Worm (Caenorhabditis elegans): Measurements from ENCODE around the gene C09G9.5.

C09G9.5 gene

ce11 chrIV:8881181-8881580, 5.1 kb upstream of the C09G9.5 start, which contains the start of gene C09G9.8:
Gene C09G9.8, plus strand, starts transcription at chrIV:8881481.
- TF ChIP-seq pha-4 (tag; optimal IDR thresholded peaks at IDR 0.05), result no peak
- no peak for TF ChIP-seq unc-120 (tag; optimal IDR thresholded peaks at IDR 0.05; ENCODE audit: poor library complexity, severe bottlenecking)
- no peak for TF ChIP-seq ceh-39 (tag; optimal IDR thresholded peaks at IDR 0.05)
- TF ChIP-seq flh-1 (GFP tag; optimal IDR thresholded peaks at IDR 0.05), result no peak
- TF ChIP-seq ceh-43 (GFP tag; optimal IDR thresholded peaks at IDR 0.05), result no peak
- no peak for TF ChIP-seq cnd-1 (tag; optimal IDR thresholded peaks at IDR 0.05)
- no peak for TF ChIP-seq M03D4.4 (tag; optimal IDR thresholded peaks at IDR 0.05)
- no peak for TF ChIP-seq ces-1 (GFP tag; optimal IDR thresholded peaks at IDR 0.05)
- TF ChIP-seq snpc-4 (tag; optimal IDR thresholded peaks at IDR 0.05), result no peak
- TF ChIP-seq ztf-11 (tag; optimal IDR thresholded peaks at IDR 0.05), result no peak
- TF ChIP-seq ham-2 (GFP tag; optimal IDR thresholded peaks at IDR 0.05), result no peak
- no peak for TF ChIP-seq mep-1 (tag; optimal IDR thresholded peaks at IDR 0.05)

- TF ChIP-seq lsy-2 (tag; optimal IDR thresholded peaks at IDR 0.05), result no peak
- TF ChIP-seq cnd-1 (tag; optimal IDR thresholded peaks at IDR 0.05), result no peak
- TF ChIP-seq unc-62 (GFP tag; optimal IDR thresholded peaks at IDR 0.05), result no peak
- no peak for TF ChIP-seq zip-8 (tag; optimal IDR thresholded peaks at IDR 0.05)
- TF ChIP-seq ces-1 (GFP tag; optimal IDR thresholded peaks at IDR 0.05), result no peak
- no peak for TF ChIP-seq mep-1 (tag; optimal IDR thresholded peaks at IDR 0.05)
- TF ChIP-seq ztf-11 (tag; optimal IDR thresholded peaks at IDR 0.05), result no peak
- no peak for TF ChIP-seq mab-5 (tag; optimal IDR thresholded peaks at IDR 0.05)
- TF ChIP-seq elt-3 (tag; optimal IDR thresholded peaks at IDR 0.05), result no peak
- no peak for TF ChIP-seq ham-2 (GFP tag; optimal IDR thresholded peaks at IDR 0.05)
- TF ChIP-seq nhr-12 (tag; optimal IDR thresholded peaks at IDR 0.05), result no peak
- no peak for TF ChIP-seq nhr-76 (tag; optimal IDR thresholded peaks at IDR 0.05)
- no peak for TF ChIP-seq mls-2 (tag; optimal IDR thresholded peaks at IDR 0.05)
- no peak for TF ChIP-seq unc-120 (tag; optimal IDR thresholded peaks at IDR 0.05; ENCODE audit: poor library complexity, severe bottlenecking)
- TF ChIP-seq hlh-1 (tag; optimal IDR thresholded peaks at IDR 0.05), result no peak
Measured at ce11 chrIV:8888525-8889026, 2.2 kb downstream of the C09G9.5 start, which contains the start of gene oma-1. Gene oma-1, plus strand, starts transcription at chrIV:8888976.

ce11 chrIV:8891131-8891530, 4.8 kb downstream of the C09G9.5 start, which contains the start of gene spr-2:
Gene spr-2, plus strand, starts transcription at chrIV:8891462.
- TF ChIP-seq unc-39 (tag; optimal IDR thresholded peaks at IDR 0.05) (no peak), nhr-76 (tag; optimal IDR thresholded peaks at IDR 0.05) (no peak), bed-3 (GFP tag; optimal IDR thresholded peaks at IDR 0.05) (no peak), hlh-1 (tag; optimal IDR thresholded peaks at IDR 0.05) (no peak), tbx-8 (GFP tag; optimal IDR thresholded peaks at IDR 0.05) (no peak), lin-13 (tag; optimal IDR thresholded peaks at IDR 0.05) (peak; percentile 5), mep-1 (tag; optimal IDR thresholded peaks at IDR 0.05) (peak; percentile 59), elt-1 (tag; optimal IDR thresholded peaks at IDR 0.05; ENCODE audit: borderline replicate concordance, insufficient read depth) (no peak), ham-2 (GFP tag; optimal IDR thresholded peaks at IDR 0.05) (peak; percentile 38), sem-2 (GFP tag; optimal IDR thresholded peaks at IDR 0.05) (no peak), drap-1 (GFP tag; optimal IDR thresholded peaks at IDR 0.05) (no peak), sptf-1 (tag; optimal IDR thresholded peaks at IDR 0.05) (no peak), ztf-11 (tag; optimal IDR thresholded peaks at IDR 0.05) (no peak), snpc-4 (tag; optimal IDR thresholded peaks at IDR 0.05) (no peak), lsy-2 (tag; optimal IDR thresholded peaks at IDR 0.05) (no peak), nhr-28 (tag; optimal IDR thresholded peaks at IDR 0.05) (no peak), nhr-12 (tag; optimal IDR thresholded peaks at IDR 0.05) (no peak), elt-3 (tag; optimal IDR thresholded peaks at IDR 0.05) (no peak), unc-62 (GFP tag; optimal IDR thresholded peaks at IDR 0.05) (no peak), zip-8 (tag; optimal IDR thresholded peaks at IDR 0.05) (no peak), ceh-83 (GFP tag; optimal IDR thresholded peaks at IDR 0.05) (no peak), flh-1 (GFP tag; optimal IDR thresholded peaks at IDR 0.05) (no peak), blmp-1 (tag; optimal IDR thresholded peaks at IDR 0.05) (no peak), M03D4.4 (tag; optimal IDR thresholded peaks at IDR 0.05) (no peak), mls-2 (tag; optimal IDR thresholded peaks at IDR 0.05) (no peak), lin-32 (GFP tag; optimal IDR thresholded peaks at IDR 0.05) (no peak), nhr-237 (tag; optimal IDR thresholded peaks at IDR 0.05) (no peak), ceh-39 (tag; optimal IDR thresholded peaks at IDR 0.05) (no peak), nhr-2 (tag; optimal IDR thresholded peaks at IDR 0.05) (no peak), cnd-1 (tag; optimal IDR thresholded peaks at IDR 0.05) (no peak), ces-1 (GFP tag; optimal IDR thresholded peaks at IDR 0.05) (peak; percentile 83), pha-4 (tag; optimal IDR thresholded peaks at IDR 0.05) (peak; percentile 55), mab-5 (tag; optimal IDR thresholded peaks at IDR 0.05) (no peak), ceh-43 (GFP tag; optimal IDR thresholded peaks at IDR 0.05) (no peak), unc-120 (tag; optimal IDR thresholded peaks at IDR 0.05; ENCODE audit: poor library complexity, severe bottlenecking) (no peak)
